Fruit fly (Drosophila melanogaster) whole organism, embryonic: ENCODE data around the gene CG33269.

Experiments
- Adf1 ChIP-seq: fragments of 200-800 bp; sonication (Bioruptor generic); IDR thresholded peaks from 2 replicates; pipeline ENCODE4 v1.3.6; 2022; ENCODE audit warnings: missing biosample characterization, missing genetic modification characterization
- Awh ChIP-seq: fragments of 200-800 bp; sonication (Bioruptor generic); IDR thresholded peaks from 2 replicates; pipeline ENCODE4, ENCODE4 v1.3.6; 2022; ENCODE audit warnings: missing biosample characterization, missing genetic modification characterization
- BEAF-32 ChIP-seq: fragments of 200-800 bp; sonication (Bioruptor generic); optimal IDR thresholded peaks from 3 replicates; lab custom pipeline; 2017; ENCODE audit warnings: missing biosample characterization, missing genetic modification characterization, mild to moderate bottlenecking, moderate library complexity, missing genetic modification reagents
- Bdp1 ChIP-seq: fragments of 200-800 bp; sonication (Bioruptor generic); optimal IDR thresholded peaks from 3 replicates; lab custom pipeline; 2016; ENCODE audit warnings: missing biosample characterization, missing genetic modification characterization
- CG10959 ChIP-seq: fragments of 200-800 bp; sonication (Bioruptor generic); IDR thresholded peaks from 2 replicates; pipeline ENCODE4 v1.3.6; 2022; ENCODE audit warnings: missing biosample characterization, missing genetic modification characterization
- CG11504 ChIP-seq: fragments of 200-800 bp; sonication (Bioruptor generic); optimal IDR thresholded peaks from 3 replicates; lab custom pipeline; 2019; ENCODE audit warnings: missing biosample characterization, mild to moderate bottlenecking, missing genetic modification characterization, moderate library complexity
- CG12104 ChIP-seq: fragments of 200-800 bp; sonication (Bioruptor generic); optimal IDR thresholded peaks from 3 replicates; lab custom pipeline; 2016; ENCODE audit warnings: missing biosample characterization, missing genetic modification characterization
- CG12219 ChIP-seq: fragments of 200-800 bp; sonication (Bioruptor generic); optimal IDR thresholded peaks from 3 replicates; lab custom pipeline; 2018; ENCODE audit warnings: missing biosample characterization, mild to moderate bottlenecking, missing genetic modification characterization
- CG14050 ChIP-seq: fragments of 200-800 bp; sonication (Bioruptor generic); IDR thresholded peaks from 3 replicates; pipeline ENCODE4 v1.3.6; 2022; ENCODE audit warnings: missing biosample characterization, missing genetic modification characterization
- CG15073 ChIP-seq: fragments of 200-800 bp; sonication (Bioruptor generic); optimal IDR thresholded peaks from 2 replicates; lab custom pipeline; 2016; ENCODE audit warnings: missing biosample characterization, missing genetic modification characterization
- CG15269 ChIP-seq: fragments of 200-800 bp; sonication (Bioruptor generic); optimal IDR thresholded peaks from 2 replicates; lab custom pipeline; 2018; ENCODE audit warnings: missing biosample characterization, mild to moderate bottlenecking, missing genetic modification characterization, moderate library complexity
- CG1529 ChIP-seq: fragments of 200-800 bp; sonication (Bioruptor generic); optimal IDR thresholded peaks from 3 replicates; lab custom pipeline; 2018; ENCODE audit warnings: missing biosample characterization, missing genetic modification characterization
- CG15514 ChIP-seq: fragments of 200-800 bp; sonication (Bioruptor generic); optimal IDR thresholded peaks from 3 replicates; lab custom pipeline; 2017; ENCODE audit warnings: missing biosample characterization, missing genetic modification characterization, mild to moderate bottlenecking, moderate library complexity, missing genetic modification reagents
- CG16815 ChIP-seq: fragments of 200-800 bp; sonication (Bioruptor generic); optimal IDR thresholded peaks from 3 replicates; lab custom pipeline; 2017; ENCODE audit warnings: missing biosample characterization, mild to moderate bottlenecking, missing genetic modification characterization
- CG17186 ChIP-seq: fragments of 200-800 bp; sonication (Bioruptor generic); optimal IDR thresholded peaks from 3 replicates; lab custom pipeline; 2017; ENCODE audit warnings: missing biosample characterization, missing genetic modification reagents, missing genetic modification characterization
- CG17912 ChIP-seq: fragments of 200-800 bp; sonication (Bioruptor generic); optimal IDR thresholded peaks from 2 replicates; lab custom pipeline; 2018; ENCODE audit warnings: missing biosample characterization, mild to moderate bottlenecking, missing genetic modification characterization
- CG18476 ChIP-seq: fragments of 200-800 bp; sonication (Bioruptor generic); optimal IDR thresholded peaks from 2 replicates; lab custom pipeline; 2016; ENCODE audit warnings: missing biosample characterization, mild to moderate bottlenecking, missing genetic modification characterization
- CG2120 ChIP-seq: fragments of 200-800 bp; sonication (Bioruptor generic); optimal IDR thresholded peaks from 3 replicates; lab custom pipeline; 2016; ENCODE audit warnings: missing biosample characterization, missing genetic modification characterization
- CG33213 ChIP-seq: fragments of 200-800 bp; sonication (Bioruptor generic); optimal IDR thresholded peaks from 3 replicates; lab custom pipeline; 2016; ENCODE audit warnings: missing biosample characterization, missing genetic modification characterization
- CG42726 ChIP-seq: fragments of 200-800 bp; sonication (Bioruptor generic); IDR thresholded peaks from 2 replicates; pipeline ENCODE4 v1.3.6; 2022; ENCODE audit warnings: missing biosample characterization, missing genetic modification characterization; ENCODE audit not compliant: partially characterized antibody
- CG43689 ChIP-seq: fragments of 200-800 bp; sonication (Bioruptor generic); IDR thresholded peaks from 2 replicates; pipeline ENCODE4 v1.3.6; 2022; ENCODE audit warnings: missing biosample characterization, missing genetic modification characterization
- CG6254 ChIP-seq: fragments of 200-800 bp; sonication (Bioruptor generic); optimal IDR thresholded peaks from 3 replicates; lab custom pipeline; 2017; ENCODE audit warnings: mild to moderate bottlenecking, missing biosample characterization, missing genetic modification reagents, missing genetic modification characterization
- CG8765 ChIP-seq: fragments of 200-800 bp; sonication (Bioruptor generic); IDR thresholded peaks from 2 replicates; pipeline ENCODE4 v1.3.6; 2022; ENCODE audit warnings: missing biosample characterization, missing genetic modification characterization
- Doc3 ChIP-seq: fragments of 200-800 bp; sonication (Bioruptor generic); IDR thresholded peaks from 3 replicates; pipeline ENCODE4 v1.3.6; 2022; ENCODE audit warnings: missing biosample characterization, missing genetic modification characterization; ENCODE audit not compliant: partially characterized antibody
- Dref ChIP-seq: fragments of 200-800 bp; sonication (Bioruptor generic); IDR thresholded peaks from 2 replicates; pipeline ENCODE4 v1.3.6; 2022; ENCODE audit warnings: missing biosample characterization, missing genetic modification characterization
- HmgZ ChIP-seq: fragments of 200-800 bp; sonication (Bioruptor generic); optimal IDR thresholded peaks from 2 replicates; lab custom pipeline; 2018; ENCODE audit warnings: missing biosample characterization, mild to moderate bottlenecking, missing genetic modification characterization
- Hr39 ChIP-seq: fragments of >200 bp; optimal IDR thresholded peaks from 2 replicates; lab custom pipeline; 2017
- Jarid2 ChIP-seq: fragments of 200-800 bp; sonication (Bioruptor generic); optimal IDR thresholded peaks from 3 replicates; lab custom pipeline; 2017; ENCODE audit warnings: mild to moderate bottlenecking, missing biosample characterization, missing genetic modification reagents, missing genetic modification characterization
- Kr ChIP-seq: fragments of 200-800 bp; sonication (Bioruptor generic); optimal IDR thresholded peaks from 2 replicates; lab custom pipeline; 2017; ENCODE audit warnings: missing biosample characterization, mild to moderate bottlenecking, missing genetic modification characterization
- MBD-R2 ChIP-seq: fragments of 200-800 bp; sonication (Bioruptor generic); IDR thresholded peaks from 2 replicates; pipeline ENCODE4 v1.3.6; 2022; ENCODE audit warnings: missing biosample characterization, missing genetic modification characterization
- Myb ChIP-seq: fragments of 200-800 bp; sonication (Bioruptor generic); optimal IDR thresholded peaks from 2 replicates; lab custom pipeline; 2016; ENCODE audit warnings: missing biosample characterization, missing genetic modification characterization
- NC2α ChIP-seq: fragments of 200-800 bp; sonication (Bioruptor generic); optimal IDR thresholded peaks from 2 replicates; lab custom pipeline; 2016; ENCODE audit warnings: missing biosample characterization, missing genetic modification characterization
- Six4 ChIP-seq: fragments of 200-800 bp; sonication (Bioruptor generic); optimal IDR thresholded peaks from 2 replicates; lab custom pipeline; 2016; ENCODE audit warnings: missing biosample characterization, missing genetic modification characterization
- Sox102F ChIP-seq: fragments of 200-800 bp; sonication (Bioruptor generic); optimal IDR thresholded peaks from 2 replicates; lab custom pipeline; 2018; ENCODE audit warnings: missing biosample characterization, mild to moderate bottlenecking, missing genetic modification characterization, moderate library complexity
- Usf ChIP-seq: fragments of 200-800 bp; sonication (Bioruptor generic); optimal IDR thresholded peaks from 2 replicates; lab custom pipeline; 2017; ENCODE audit warnings: missing genotype, missing biosample characterization, missing genetic modification characterization
- al ChIP-seq: fragments of 200-800 bp; sonication (Bioruptor generic); IDR thresholded peaks from 2 replicates; pipeline ENCODE4 v1.3.6; 2022; ENCODE audit warnings: missing biosample characterization, missing genetic modification characterization
- ara ChIP-seq: fragments of 200-800 bp; sonication (Bioruptor generic); IDR thresholded peaks from 2 replicates; pipeline ENCODE4 v1.3.6; 2022; ENCODE audit warnings: missing biosample characterization, missing genetic modification characterization
- disco-r ChIP-seq: fragments of 200-800 bp; sonication (Bioruptor generic); optimal IDR thresholded peaks from 2 replicates; lab custom pipeline; 2016; ENCODE audit warnings: missing biosample characterization, missing genetic modification characterization
- fd102C ChIP-seq: fragments of 200-800 bp; sonication (Bioruptor generic); optimal IDR thresholded peaks from 2 replicates; lab custom pipeline; 2018; ENCODE audit warnings: missing biosample characterization, mild to moderate bottlenecking, missing genetic modification characterization, moderate library complexity
- gcm ChIP-seq: fragments of 200-800 bp; sonication (Bioruptor generic); optimal IDR thresholded peaks from 2 replicates; lab custom pipeline; 2019; ENCODE audit warnings: missing biosample characterization, mild to moderate bottlenecking, missing genetic modification characterization, moderate library complexity
- gsb ChIP-seq: fragments of 200-800 bp; sonication (Bioruptor generic); IDR thresholded peaks from 2 replicates; pipeline ENCODE4 v1.3.6; 2022; ENCODE audit warnings: missing biosample characterization, missing genetic modification characterization
- gsb-n ChIP-seq: fragments of 200-800 bp; sonication (Bioruptor generic); optimal IDR thresholded peaks from 3 replicates; lab custom pipeline; 2018; ENCODE audit warnings: missing biosample characterization, mild to moderate bottlenecking, missing genetic modification characterization
- ham ChIP-seq: fragments of 200-800 bp; sonication (Bioruptor generic); IDR thresholded peaks from 2 replicates; pipeline ENCODE4 v1.3.6; 2022; ENCODE audit warnings: missing biosample characterization, missing genetic modification characterization
- inv ChIP-seq: fragments of 200-800 bp; sonication (Bioruptor generic); IDR thresholded peaks from 2 replicates; pipeline ENCODE4 v1.3.6; 2022; ENCODE audit warnings: missing biosample characterization, missing genetic modification characterization; ENCODE audit not compliant: partially characterized antibody
- lab ChIP-seq: fragments of 200-800 bp; sonication (Bioruptor generic); optimal IDR thresholded peaks from 3 replicates; lab custom pipeline; 2017; ENCODE audit warnings: missing biosample characterization, missing genetic modification characterization, mild to moderate bottlenecking, moderate library complexity, missing genetic modification reagents
- nerfin-1 ChIP-seq: fragments of 200-800 bp; sonication (Bioruptor generic); optimal IDR thresholded peaks from 3 replicates; lab custom pipeline; 2019; ENCODE audit warnings: missing biosample characterization, mild to moderate bottlenecking, missing genetic modification characterization, moderate library complexity
- p53 ChIP-seq: fragments of 200-800 bp; sonication (Bioruptor generic); optimal IDR thresholded peaks from 2 replicates; lab custom pipeline; 2016; ENCODE audit warnings: missing biosample characterization, missing genetic modification characterization
- psq ChIP-seq: fragments of 200-800 bp; sonication (Bioruptor generic); optimal IDR thresholded peaks from 2 replicates; lab custom pipeline; 2017; ENCODE audit warnings: missing biosample characterization, missing genetic modification characterization
- sens ChIP-seq: fragments of 200-800 bp; sonication (Bioruptor generic); peaks from one replicate; lab custom pipeline; 2016; ENCODE audit warnings: missing biosample characterization, missing genetic modification characterization
- so ChIP-seq: fragments of 200-800 bp; sonication (Bioruptor generic); IDR thresholded peaks from 3 replicates; pipeline ENCODE4 v1.3.6; 2022; ENCODE audit warnings: missing biosample characterization, missing genetic modification characterization
- ssp ChIP-seq: fragments of 200-800 bp; sonication (Bioruptor generic); IDR thresholded peaks from 2 replicates; pipeline ENCODE4 v1.3.6; 2022; ENCODE audit warnings: missing biosample characterization, missing genetic modification characterization
- tgo ChIP-seq: fragments of 200-800 bp; sonication (Bioruptor generic); IDR thresholded peaks from 3 replicates; pipeline ENCODE4 v1.3.6; 2022; ENCODE audit warnings: missing biosample characterization, missing genetic modification characterization
- tin ChIP-seq: fragments of 200-800 bp; sonication (Bioruptor generic); optimal IDR thresholded peaks from 3 replicates; lab custom pipeline; 2016; ENCODE audit warnings: missing biosample characterization, missing genetic modification characterization

The CG33269 gene

dm6 chr3L:11630684-11631083 is 48.7 kb upstream of the CG33269 start (continued):
- 0 out of 2 replicates have a peak, but pooled peaks have one; percentile 10 for TF ChIP-seq MBD-R2 (GFP tag; lab: Robert Waterston, UW)
- TF ChIP-seq CG10959 (GFP tag; lab: Robert Waterston, UW) = no peak
- no peak for TF ChIP-seq fd102C (GFP tag; lab: Kevin White, UChicago)
- no peak for TF ChIP-seq ara (GFP tag; lab: Robert Waterston, UW)
- no peak for TF ChIP-seq disco-r (GFP tag; lab: Kevin White, UChicago)
- peak; percentile 36 for TF ChIP-seq BEAF-32 (GFP tag; lab: Kevin White, UChicago)
- TF ChIP-seq CG15514 (GFP tag; lab: Kevin White, UChicago) = peak; percentile 57
- TF ChIP-seq p53 (GFP tag; lab: Kevin White, UChicago) = no peak
- TF ChIP-seq CG2120 = no peak
- TF ChIP-seq CG14050 (GFP tag; lab: Robert Waterston, UW) = no peak
- TF ChIP-seq psq (GFP tag; lab: Kevin White, UChicago) = no peak
- no peak for TF ChIP-seq NC2α (GFP tag; lab: Kevin White, UChicago)
- no peak for TF ChIP-seq CG18476 (GFP tag; lab: Kevin White, UChicago)
- no peak for TF ChIP-seq ssp (GFP tag; lab: Robert Waterston, UW)
- no peak for TF ChIP-seq CG43689 (GFP tag; lab: Robert Waterston, UW)
- no peak for TF ChIP-seq CG17186 (GFP tag; lab: Kevin White, UChicago)
- TF ChIP-seq Bdp1 (GFP tag; lab: Kevin White, UChicago) = no peak
- TF ChIP-seq so = no peak
- no peak for TF ChIP-seq gsb-n
- TF ChIP-seq ham (GFP tag; lab: Robert Waterston, UW) = no peak
- no peak for TF ChIP-seq CG1529
- TF ChIP-seq CG12219 (GFP tag; lab: Kevin White, UChicago) = no peak
- no peak for TF ChIP-seq tin (GFP tag; lab: Kevin White, UChicago)
- TF ChIP-seq Kr (GFP tag; lab: Kevin White, UChicago) = no peak
- no peak for TF ChIP-seq al
- no peak for TF ChIP-seq Six4 (GFP tag; lab: Kevin White, UChicago)
- TF ChIP-seq CG12104 (GFP tag; lab: Kevin White, UChicago) = no peak
- TF ChIP-seq CG8765 = no peak
- TF ChIP-seq CG42726 = no peak
- no peak for TF ChIP-seq CG15073 (GFP tag; lab: Kevin White, UChicago)
- TF ChIP-seq CG33213 (GFP tag; lab: Kevin White, UChicago) = no peak
- no peak for TF ChIP-seq gsb
- no peak for TF ChIP-seq CG15269 (tag; lab: Kevin White, UChicago)
- 0 out of 3 replicates have a peak, but pooled peaks have one; percentile 36 for TF ChIP-seq Doc3 (GFP tag; lab: Robert Waterston, UW)
- TF ChIP-seq Myb (GFP tag; lab: Kevin White, UChicago) = peak; percentile 96
- no peak for TF ChIP-seq lab (GFP tag; lab: Kevin White, UChicago)
- TF ChIP-seq Hr39 (lab: Kevin White, UChicago) = no peak
- no peak for TF ChIP-seq HmgZ (tag; lab: Kevin White, UChicago)
- no peak for TF ChIP-seq CG6254
- no peak for TF ChIP-seq CG11504 (tag; lab: Kevin White, UChicago)
- no peak for TF ChIP-seq Adf1 (GFP tag; lab: Robert Waterston, UW)
- peak; percentile 32 for TF ChIP-seq sens (GFP tag; lab: Kevin White, UChicago)
- TF ChIP-seq Dref (GFP tag; lab: Robert Waterston, UW) = peak; percentile 68
- no peak for TF ChIP-seq Usf (GFP tag; lab: Kevin White, UChicago)
- TF ChIP-seq Jarid2 (GFP tag; lab: Kevin White, UChicago) = no peak
- TF ChIP-seq Awh = no peak
- TF ChIP-seq nerfin-1 (tag; lab: Kevin White, UChicago) = no peak
- TF ChIP-seq inv = no peak
- TF ChIP-seq Sox102F (GFP tag; lab: Kevin White, UChicago) = no peak
- no peak for TF ChIP-seq CG17912 (GFP tag; lab: Kevin White, UChicago)
- TF ChIP-seq CG16815 = no peak
- no peak for TF ChIP-seq gcm
- no peak for TF ChIP-seq tgo (GFP tag; lab: Robert Waterston, UW)
